Worm (Caenorhabditis elegans) whole organism, L2 larva: ENCODE measurements around the gene K09C6.8.

Experiments
- C34F6.9 ChIP-seq: fragments of 150-350 bp; optimal IDR thresholded peaks from 2 replicates; lab custom pipeline; 2014; ENCODE audit warnings: missing biosample characterization, missing genetic modification characterization
- F13H6.1 ChIP-seq: sonication (generic microtip); optimal IDR thresholded peaks from 2 replicates; lab custom pipeline; 2016; ENCODE audit warnings: missing genetic modification characterization, missing compliant biosample characterization
- R02D3.7 ChIP-seq: fragments of 150-350 bp; optimal IDR thresholded peaks from 2 replicates; lab custom pipeline; 2014; ENCODE audit warnings: missing biosample characterization, missing genetic modification characterization
- Y55F3AM.14 ChIP-seq: fragments of 200-800 bp; sonication (Bioruptor generic); optimal IDR thresholded peaks from 2 replicates; lab custom pipeline; 2018; ENCODE audit warnings: mild to moderate bottlenecking, missing genetic modification characterization, missing compliant biosample characterization
- alr-1 ChIP-seq: fragments of 150-350 bp; optimal IDR thresholded peaks from 2 replicates; lab custom pipeline; 2014; ENCODE audit warnings: missing biosample characterization, missing genetic modification characterization
- ama-1 ChIP-seq: fragments of 150-350 bp; optimal IDR thresholded peaks from 2 replicates; lab custom pipeline; 2018; ENCODE audit warnings: inconsistent platforms
- ceh-16 ChIP-seq: fragments of 150-350 bp; optimal IDR thresholded peaks from 2 replicates; lab custom pipeline; 2014; ENCODE audit warnings: missing biosample characterization, missing genetic modification characterization
- ceh-82 ChIP-seq: fragments of 150-350 bp; optimal IDR thresholded peaks from 2 replicates; lab custom pipeline; 2014; ENCODE audit warnings: missing biosample characterization, missing genetic modification characterization
- crh-2 ChIP-seq: sonication (generic microtip); optimal IDR thresholded peaks from 2 replicates; lab custom pipeline; 2017; ENCODE audit warnings: missing biosample characterization, missing genetic modification characterization
- elt-1 ChIP-seq: fragments of 150-350 bp; optimal IDR thresholded peaks from 2 replicates; lab custom pipeline; 2014; ENCODE audit warnings: missing biosample characterization, missing genetic modification characterization
- fos-1 ChIP-seq: fragments of 150-350 bp; optimal IDR thresholded peaks from 2 replicates; lab custom pipeline; 2014; ENCODE audit warnings: missing biosample characterization, missing genetic modification characterization
- lin-11 ChIP-seq: fragments of 150-350 bp; sonication (generic microtip); optimal IDR thresholded peaks from 2 replicates; lab custom pipeline; 2014; ENCODE audit warnings: missing biosample characterization, missing genetic modification characterization, inconsistent platforms, mixed read lengths
- lin-13 ChIP-seq: fragments of 150-350 bp; optimal IDR thresholded peaks from 2 replicates; lab custom pipeline; 2014; ENCODE audit warnings: missing biosample characterization, missing genetic modification reagents, missing genetic modification characterization
- lin-39 ChIP-seq: fragments of 150-350 bp; optimal IDR thresholded peaks from 2 replicates; lab custom pipeline; 2014; ENCODE audit warnings: missing biosample characterization, missing genetic modification reagents, missing genetic modification characterization
- lsy-2 ChIP-seq, 2 experiments: fragments of 150-350 bp in 1 of 2; sonication (generic microtip) in 1 of 2; optimal IDR thresholded peaks; 2 replicates each; lab custom pipeline; 2014 to 2017; ENCODE audit warnings: missing biosample characterization in 2 of 2, missing genetic modification characterization in 2 of 2
- mab-5 ChIP-seq: fragments of 150-350 bp; optimal IDR thresholded peaks from 2 replicates; lab custom pipeline; 2014; ENCODE audit warnings: missing biosample characterization, missing genetic modification characterization
- mdl-1 ChIP-seq, 2 experiments: fragments of 150-350 bp in 1 of 2; sonication (generic microtip) in 1 of 2; optimal IDR thresholded peaks; 2 replicates each; lab custom pipeline; 2017; ENCODE audit warnings: missing biosample characterization in 2 of 2, missing genetic modification characterization in 2 of 2
- nhr-10 ChIP-seq: sonication (generic microtip); optimal IDR thresholded peaks from 2 replicates; lab custom pipeline; 2017; ENCODE audit warnings: missing biosample characterization, missing genetic modification characterization
- nhr-11 ChIP-seq: fragments of 150-350 bp; optimal IDR thresholded peaks from 2 replicates; lab custom pipeline; 2014; ENCODE audit warnings: missing biosample characterization, missing genetic modification characterization
- nhr-12 ChIP-seq: fragments of 150-350 bp; optimal IDR thresholded peaks from 2 replicates; lab custom pipeline; 2014; ENCODE audit warnings: missing biosample characterization, missing genetic modification characterization
- nhr-129 ChIP-seq: fragments of 150-350 bp; optimal IDR thresholded peaks from 2 replicates; lab custom pipeline; 2014; ENCODE audit warnings: missing biosample characterization, missing genetic modification characterization
- nhr-21 ChIP-seq: fragments of 150-350 bp; optimal IDR thresholded peaks from 2 replicates; lab custom pipeline; 2014; ENCODE audit warnings: missing biosample characterization, missing genetic modification characterization
- nhr-23 ChIP-seq: fragments of 150-350 bp; optimal IDR thresholded peaks from 2 replicates; lab custom pipeline; 2014; ENCODE audit warnings: missing biosample characterization, missing genetic modification reagents, missing genetic modification characterization
- nhr-237 ChIP-seq: fragments of 150-350 bp; optimal IDR thresholded peaks from 2 replicates; lab custom pipeline; 2014; ENCODE audit warnings: missing biosample characterization, missing genetic modification characterization
- nhr-25 ChIP-seq: fragments of 150-350 bp; sonication (generic microtip); optimal IDR thresholded peaks from 3 replicates; lab custom pipeline; 2014; ENCODE audit warnings: missing biosample characterization, missing genetic modification characterization
- nhr-6 ChIP-seq: fragments of 150-350 bp; optimal IDR thresholded peaks from 2 replicates; lab custom pipeline; 2014; ENCODE audit warnings: missing biosample characterization, missing genetic modification characterization
- nhr-77 ChIP-seq: fragments of 150-350 bp; optimal IDR thresholded peaks from 2 replicates; lab custom pipeline; 2014; ENCODE audit warnings: missing biosample characterization, missing genetic modification characterization
- peb-1 ChIP-seq: fragments of 150-350 bp; optimal IDR thresholded peaks from 2 replicates; lab custom pipeline; 2014; ENCODE audit warnings: missing biosample characterization, missing genetic modification characterization
- sem-4 ChIP-seq: fragments of 150-350 bp; optimal IDR thresholded peaks from 2 replicates; lab custom pipeline; 2014; ENCODE audit warnings: missing biosample characterization, missing genetic modification reagents, missing genetic modification characterization
- skn-1 ChIP-seq: sonication (generic microtip); optimal IDR thresholded peaks from 2 replicates; lab custom pipeline; 2017; ENCODE audit warnings: missing biosample characterization, missing genetic modification characterization
- sma-9 ChIP-seq, 2 experiments: fragments of 150-350 bp in 1 of 2; sonication (generic microtip) in 1 of 2; optimal IDR thresholded peaks; 2 replicates each; lab custom pipeline; 2014 to 2016; ENCODE audit warnings: missing genetic modification characterization in 2 of 2, mild to moderate bottlenecking in 1 of 2, missing biosample characterization in 1 of 2, missing compliant biosample characterization in 1 of 2, missing genetic modification reagents in 1 of 2, moderate library complexity in 1 of 2
- unc-39 ChIP-seq: fragments of 150-350 bp; optimal IDR thresholded peaks from 2 replicates; lab custom pipeline; 2014; ENCODE audit warnings: missing biosample characterization, missing genetic modification characterization
- unc-55 ChIP-seq: fragments of 150-350 bp; sonication (generic microtip); optimal IDR thresholded peaks from 3 replicates; lab custom pipeline; 2014; ENCODE audit warnings: missing biosample characterization, missing genetic modification reagents, missing genetic modification characterization
- zag-1 ChIP-seq: fragments of 150-350 bp; optimal IDR thresholded peaks from 2 replicates; lab custom pipeline; 2014; ENCODE audit warnings: missing biosample characterization, missing genetic modification characterization
- ztf-1 ChIP-seq: fragments of 200-800 bp; sonication (Bioruptor generic); conservative IDR thresholded peaks from 2 replicates; pipeline ENCODE4 v1.3.6; 2022; ENCODE audit warnings: missing genetic modification characterization, missing compliant biosample characterization
- ztf-4 ChIP-seq: fragments of 150-350 bp; optimal IDR thresholded peaks from 2 replicates; lab custom pipeline; 2014; ENCODE audit warnings: missing biosample characterization, missing genetic modification characterization

The K09C6.8 gene

ce11 chrV:814716-815115 is 28.3 kb downstream of the K09C6.8 start, which contains the start of gene R13D11.3:
Gene R13D11.3 (plus strand): TSS chrV:815016.
- TF ChIP-seq F13H6.1 (no peak), C34F6.9 (tag; lab: Kevin White, UChicago) (no peak), nhr-11 (no peak), ztf-1 (GFP tag; lab: Robert Waterston, UW) (no peak), ama-1 (lab: Kevin White, UChicago) (no peak), Y55F3AM.14 (no peak), ztf-4 (tag; lab: Kevin White, UChicago) (no peak), lin-39 (tag; lab: Kevin White, UChicago) (no peak), skn-1 (no peak), lin-11 (tag; lab: Kevin White, UChicago) (no peak), unc-55 (GFP tag; lab: Kevin White, UChicago) (no peak)

- TF ChIP-seq elt-1 (tag; lab: Kevin White, UChicago) = no peak
- TF ChIP-seq nhr-129 (tag; lab: Kevin White, UChicago) = no peak
- no peak for TF ChIP-seq ceh-16
- TF ChIP-seq alr-1 (tag; lab: Kevin White, UChicago) = no peak
- TF ChIP-seq ztf-4 (tag; lab: Kevin White, UChicago) = no peak
- no peak for TF ChIP-seq nhr-10 (tag; lab: Kevin White, UChicago)
- no peak for TF ChIP-seq zag-1 (tag; lab: Kevin White, UChicago)
- TF ChIP-seq, all 48 proteins: peak for 0
Measured at ce11 chrV:813101-813500, 29.9 kb downstream of the K09C6.8 start, which contains the start of gene R13D11.10. Gene R13D11.10 (minus strand): TSS chrV:813201.

- TF ChIP-seq unc-55 (GFP tag; lab: Kevin White, UChicago) (peak; percentile 23), F13H6.1 (peak; percentile 11), sem-4 (tag; lab: Kevin White, UChicago) (no peak), nhr-10 (tag; lab: Kevin White, UChicago) (no peak)
Measured at ce11 chrV:810281-810862, 32.6 kb downstream of the K09C6.8 start, which contains the start of gene R13D11.4. Gene R13D11.4 (plus strand): TSS chrV:810812.

- TF ChIP-seq zag-1 (tag; lab: Kevin White, UChicago) = no peak
- no peak for TF ChIP-seq ztf-4 (tag; lab: Kevin White, UChicago)
- TF ChIP-seq fos-1 (tag; lab: Kevin White, UChicago) = no peak
- TF ChIP-seq lin-13 = no peak
- TF ChIP-seq ztf-1 (GFP tag; lab: Robert Waterston, UW) = no peak
- TF ChIP-seq nhr-129 (tag; lab: Kevin White, UChicago) = no peak
- TF ChIP-seq ama-1 (lab: Kevin White, UChicago) = no peak
- no peak for TF ChIP-seq peb-1 (tag; lab: Kevin White, UChicago)
- no peak for TF ChIP-seq nhr-23 (tag; lab: Kevin White, UChicago)
Measured at ce11 chrV:808260-808659, 34.8 kb downstream of the K09C6.8 start.

ce11 chrV:804485-804884 is 38.5 kb downstream of the K09C6.8 start, which contains the start of gene nhr-270:
Gene nhr-270 (minus strand): TSS chrV:804741.
- TF ChIP-seq ceh-16 = no peak
- TF ChIP-seq nhr-25 (tag; lab: Kevin White, UChicago) = no peak
- TF ChIP-seq peb-1 (tag; lab: Kevin White, UChicago) = no peak
- no peak for TF ChIP-seq skn-1
- no peak for TF ChIP-seq nhr-6 (tag; lab: Kevin White, UChicago)

ce11 chrV:803472-803871 is 39.5 kb downstream of the K09C6.8 start:
- TF ChIP-seq R02D3.7 (tag; lab: Kevin White, UChicago) (no peak), nhr-21 (tag; lab: Kevin White, UChicago) (no peak), nhr-77 (tag; lab: Kevin White, UChicago) (no peak), crh-2 (tag; lab: Kevin White, UChicago) (no peak), unc-39 (tag; lab: Kevin White, UChicago) (no peak), ceh-82 (tag; lab: Kevin White, UChicago) (no peak), nhr-237 (tag; lab: Kevin White, UChicago) (no peak), nhr-12 (tag; lab: Kevin White, UChicago) (no peak), nhr-129 (tag; lab: Kevin White, UChicago) (no peak), mab-5 (no peak), sma-9 (GFP tag; optimal IDR thresholded peaks at IDR 0.05; lab: Kevin White, UChicago) (no peak), sma-9 (tag; optimal IDR thresholded peaks at IDR 0.05; lab: Kevin White, UChicago) (no peak), mdl-1 (tag; optimal IDR thresholded peaks at IDR 0.05; lab: Kevin White, UChicago) (no peak), lsy-2 (tag; optimal IDR thresholded peaks at IDR 0.05; lab: Kevin White, UChicago) (no peak)
